Worm (Caenorhabditis elegans) whole organism, L4 larva: ENCODE results near the gene srxa-15.

Experiments
- Y75B8A.6 ChIP-seq: fragments of 200-800 bp; sonication (Bioruptor generic); IDR thresholded peaks from 2 replicates; pipeline ENCODE4 v1.3.6; 2022; ENCODE audit warnings: missing genetic modification reagents, missing genetic modification characterization, missing compliant biosample characterization
- ces-1 ChIP-seq: fragments of 150-350 bp; sonication (generic microtip); optimal IDR thresholded peaks from 4 replicates; lab custom pipeline; 2014; ENCODE audit warnings: missing biosample characterization, missing genetic modification reagents, missing genetic modification characterization
- lim-7 ChIP-seq: fragments of 200-800 bp; sonication (Bioruptor generic); IDR thresholded peaks from 2 replicates; pipeline ENCODE4 v1.3.6; 2022; ENCODE audit warnings: missing genetic modification characterization, missing compliant biosample characterization
- lin-39 ChIP-seq: fragments of 150-350 bp; optimal IDR thresholded peaks from 2 replicates; lab custom pipeline; 2014; ENCODE audit warnings: missing biosample characterization, missing genetic modification reagents, missing genetic modification characterization

- no peak for TF ChIP-seq Y75B8A.6 (GFP tag; lab: Robert Waterston, UW)
- TF ChIP-seq lim-7 (GFP tag; lab: Robert Waterston, UW) = no peak
- no peak for TF ChIP-seq lin-39 (tag; lab: Kevin White, UChicago)
- TF ChIP-seq ces-1 (GFP tag; lab: Kevin White, UChicago) = no peak
Measured at ce11 chrV:20691585-20691984, 49.6 kb downstream of the srxa-15 start, which contains the start of gene F53F8.4.
